Worm (Caenorhabditis elegans): ENCODE measurements around the gene emg-1.

The emg-1 gene

ce11 chrIII:10649219-10649618 is at the start of gene emg-1:
Gene emg-1, plus strand, starts transcription at chrIII:10649519.
- no peak for TF ChIP-seq egl-5 (tag; optimal IDR thresholded peaks at IDR 0.05)
- no peak for TF ChIP-seq ztf-11 (tag; optimal IDR thresholded peaks at IDR 0.05)
- no peak for TF ChIP-seq elt-3 (tag; optimal IDR thresholded peaks at IDR 0.05)
- no peak for TF ChIP-seq nhr-28 (tag; optimal IDR thresholded peaks at IDR 0.05)
- TF ChIP-seq nfya-1 (tag; optimal IDR thresholded peaks at IDR 0.05; ENCODE audit: insufficient read depth) = no peak
- no peak for TF ChIP-seq unc-39 (tag; optimal IDR thresholded peaks at IDR 0.05)
- TF ChIP-seq elt-2 (tag; optimal IDR thresholded peaks at IDR 0.05) = no peak
- TF ChIP-seq nhr-237 (tag; optimal IDR thresholded peaks at IDR 0.05) = no peak
- TF ChIP-seq nhr-23 (tag; optimal IDR thresholded peaks at IDR 0.05) = no peak
- TF ChIP-seq daf-12 (tag; optimal IDR thresholded peaks at IDR 0.05) = no peak
- no peak for TF ChIP-seq unc-62 (GFP tag; optimal IDR thresholded peaks at IDR 0.05)
- TF ChIP-seq tbx-2 (tag; optimal IDR thresholded peaks at IDR 0.05) = no peak
- TF ChIP-seq R02D3.7 (tag; optimal IDR thresholded peaks at IDR 0.05) = no peak
- no peak for TF ChIP-seq ceh-9 (tag; optimal IDR thresholded peaks at IDR 0.05)
- TF ChIP-seq ceh-28 (tag; optimal IDR thresholded peaks at IDR 0.05) = no peak
- TF ChIP-seq nhr-12 (tag; optimal IDR thresholded peaks at IDR 0.05) = no peak
- TF ChIP-seq lsy-12 (tag; optimal IDR thresholded peaks at IDR 0.05) = no peak

ce11 chrIII:10599699-10600098 is 49.6 kb upstream of the emg-1 start:
- TF ChIP-seq zag-1 (tag; optimal IDR thresholded peaks at IDR 0.05) = no peak
- no peak for TF ChIP-seq unc-62 (GFP tag; optimal IDR thresholded peaks at IDR 0.05)
- TF ChIP-seq ceh-9 (tag; optimal IDR thresholded peaks at IDR 0.05) = no peak
- TF ChIP-seq unc-39 (tag; optimal IDR thresholded peaks at IDR 0.05) = no peak
- peak; percentile 61 for TF ChIP-seq lin-39 (tag; optimal IDR thresholded peaks at IDR 0.05)
- no peak for TF ChIP-seq ceh-16 (tag; optimal IDR thresholded peaks at IDR 0.05)
- TF ChIP-seq ztf-11 (tag; optimal IDR thresholded peaks at IDR 0.05) = no peak
- peak; percentile 64 for TF ChIP-seq nhr-25 (tag; optimal IDR thresholded peaks at IDR 0.05)
- TF ChIP-seq ceh-82 (tag; optimal IDR thresholded peaks at IDR 0.05) = no peak
- peak; percentile 69 for TF ChIP-seq hmg-11 (tag; optimal IDR thresholded peaks at IDR 0.05)
- no peak for TF ChIP-seq egl-5 (tag; optimal IDR thresholded peaks at IDR 0.05)
- TF ChIP-seq pqm-1 (tag; optimal IDR thresholded peaks at IDR 0.05) = peak; percentile 11
- no peak for TF ChIP-seq ZK546.5 (tag; optimal IDR thresholded peaks at IDR 0.05)
- no peak for TF ChIP-seq R02D3.7 (tag; optimal IDR thresholded peaks at IDR 0.05)
- no peak for TF ChIP-seq mdl-1 (tag; optimal IDR thresholded peaks at IDR 0.05)
- TF ChIP-seq ama-1 (optimal IDR thresholded peaks at IDR 0.05) = peak; percentile 36
- TF ChIP-seq lin-15B (tag; optimal IDR thresholded peaks at IDR 0.05) = peak; percentile 78
- no peak for TF ChIP-seq nhr-12 (tag; optimal IDR thresholded peaks at IDR 0.05)
- no peak for TF ChIP-seq fkh-2 (tag; optimal IDR thresholded peaks at IDR 0.05)
- peak; percentile 71 for TF ChIP-seq snpc-4 (tag; optimal IDR thresholded peaks at IDR 0.05)
- TF ChIP-seq elt-3 (tag; optimal IDR thresholded peaks at IDR 0.05) = no peak
- TF ChIP-seq fos-1 (tag; optimal IDR thresholded peaks at IDR 0.05) = peak; percentile 24
- TF ChIP-seq nhr-23 (tag; optimal IDR thresholded peaks at IDR 0.05) = peak; percentile 72
- no peak for TF ChIP-seq ztf-4 (tag; optimal IDR thresholded peaks at IDR 0.05)
- no peak for TF ChIP-seq nhr-76 (tag; optimal IDR thresholded peaks at IDR 0.05)
- TF ChIP-seq sea-2 (GFP tag; optimal IDR thresholded peaks at IDR 0.05) = peak; percentile 67
- no peak for TF ChIP-seq tbx-2 (tag; optimal IDR thresholded peaks at IDR 0.05)
- no peak for TF ChIP-seq aly-2 (tag; optimal IDR thresholded peaks at IDR 0.05)
- no peak for TF ChIP-seq nhr-77 (tag; optimal IDR thresholded peaks at IDR 0.05)
- TF ChIP-seq lsy-12 (tag; optimal IDR thresholded peaks at IDR 0.05) = no peak
- TF ChIP-seq daf-12 (tag; optimal IDR thresholded peaks at IDR 0.05) = no peak
- TF ChIP-seq nhr-43 (tag; optimal IDR thresholded peaks at IDR 0.05; ENCODE audit: poor library complexity, severe bottlenecking) = peak; percentile 43
- TF ChIP-seq nhr-67 (tag; optimal IDR thresholded peaks at IDR 0.05) = no peak
- TF ChIP-seq jun-1 (tag; optimal IDR thresholded peaks at IDR 0.05) = peak; percentile 53
- TF ChIP-seq elt-1 (tag; optimal IDR thresholded peaks at IDR 0.05) = no peak
- peak; percentile 77 for TF ChIP-seq nfya-1 (tag; optimal IDR thresholded peaks at IDR 0.05; ENCODE audit: insufficient read depth)
- no peak for TF ChIP-seq nhr-237 (tag; optimal IDR thresholded peaks at IDR 0.05)
- TF ChIP-seq elt-2 (tag; optimal IDR thresholded peaks at IDR 0.05) = peak; percentile 39
- peak; percentile 38 for TF ChIP-seq ceh-28 (tag; optimal IDR thresholded peaks at IDR 0.05)
- no peak for TF ChIP-seq nhr-11 (tag; optimal IDR thresholded peaks at IDR 0.05)
- TF ChIP-seq nhr-28 (tag; optimal IDR thresholded peaks at IDR 0.05) = no peak
- no peak for TF ChIP-seq skn-1 (tag; optimal IDR thresholded peaks at IDR 0.05)
- peak; percentile 93 for TF ChIP-seq pha-4 (tag; optimal IDR thresholded peaks at IDR 0.05)
- no peak for TF ChIP-seq eor-1 (tag; optimal IDR thresholded peaks at IDR 0.05)
- no peak for TF ChIP-seq fkh-10 (GFP tag; optimal IDR thresholded peaks at IDR 0.05)
- TF ChIP-seq mml-1 (tag; optimal IDR thresholded peaks at IDR 0.05) = no peak
- TF ChIP-seq egl-27 (tag; optimal IDR thresholded peaks at IDR 0.05) = no peak

All from whole organism, L3 larva.